Worm (Caenorhabditis elegans) whole organism, L4/young adult: ENCODE measurements around the gene pmt-2.

ENCODE experiments used
- W03F9.2 ChIP-seq: fragments of 150-350 bp; optimal IDR thresholded peaks from 2 replicates; lab custom pipeline; 2014; ENCODE audit warnings: missing biosample characterization, missing genetic modification characterization
- dao-5 ChIP-seq: sonication (generic microtip); optimal IDR thresholded peaks from 2 replicates; lab custom pipeline; 2016; ENCODE audit warnings: missing genotype, missing genetic modification characterization, moderate library complexity, missing compliant biosample characterization
- him-1 ChIP-seq: sonication (generic microtip); optimal IDR thresholded peaks from 2 replicates; lab custom pipeline; 2016; ENCODE audit warnings: missing genotype, missing genetic modification reagents, missing genetic modification characterization, missing compliant biosample characterization

DNA sequence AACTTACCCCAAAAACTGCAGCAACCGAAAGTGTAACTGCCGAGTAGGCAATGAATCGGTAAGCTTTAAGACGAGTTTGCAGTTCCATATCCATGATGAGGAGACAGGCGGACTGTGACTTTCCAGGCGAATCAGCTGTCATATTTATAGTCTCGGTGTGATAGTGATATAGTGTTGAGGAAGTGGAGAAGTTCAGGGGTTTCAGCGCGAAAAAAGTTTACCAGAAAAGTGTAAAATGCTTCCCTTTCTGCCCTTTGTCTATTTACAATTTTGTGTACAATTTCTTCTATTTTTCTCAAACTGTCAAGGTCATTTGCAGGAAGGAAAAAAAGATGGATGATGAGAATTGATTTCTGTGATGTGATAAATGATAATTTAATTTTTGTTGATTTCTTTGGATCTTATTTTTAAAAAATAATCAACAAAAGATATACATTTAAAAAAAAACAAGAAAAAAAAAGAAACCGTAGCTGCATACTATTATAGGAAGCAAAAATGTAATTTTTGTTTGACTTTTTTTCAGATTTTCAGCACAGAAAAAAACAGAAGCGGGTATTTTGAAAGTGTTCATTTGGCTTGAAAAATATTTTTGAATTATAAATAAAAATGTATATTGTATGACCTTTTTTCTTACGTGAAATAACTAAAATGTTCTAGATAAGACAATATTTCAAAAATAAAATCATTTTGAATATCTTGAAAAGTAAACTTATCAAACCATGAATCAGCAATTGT, 25.7 kb downstream of the pmt-2 start, which contains the start of the genes col-139 and F41F3.1:
- TF ChIP-seq W03F9.2 (tag; lab: Kevin White, UChicago) (no peak), him-1 (tag; lab: Kevin White, UChicago) (no peak), dao-5 (tag; lab: Kevin White, UChicago) (no peak)
